Fruit fly (Drosophila melanogaster): ENCODE data around the gene Mst87F.

- TF ChIP-seq kay (GFP tag; ENCODE audit: borderline replicate concordance) = no peak
- TF ChIP-seq CG12768 (GFP tag; optimal IDR thresholded peaks at IDR 0.05) = no peak
- no peak for TF ChIP-seq toe (GFP tag; optimal IDR thresholded peaks at IDR 0.05)
- no peak for TF ChIP-seq CG11617 (GFP tag; optimal IDR thresholded peaks at IDR 0.05)
These were observed 47.1 kb upstream of the Mst87F start, which contains the start of gene E5 for dm6 chr3R:13874866-13875417.
